Worm (Caenorhabditis elegans) whole organism, young adult: ENCODE measurements around the gene gst-6.

Experiments
- B0035.1 ChIP-seq: sonication (generic microtip); optimal IDR thresholded peaks from 2 replicates; lab custom pipeline; 2016; ENCODE audit warnings: missing genetic modification characterization, mild to moderate bottlenecking, missing compliant biosample characterization, missing genotype, missing genetic modification reagents
- F39B2.1 ChIP-seq: fragments of 200-800 bp; sonication (Bioruptor generic); IDR thresholded peaks from 2 replicates; pipeline ENCODE4 v1.3.6; 2022; ENCODE audit warnings: missing genetic modification reagents, missing genetic modification characterization, missing compliant biosample characterization
- F49E8.2 ChIP-seq: sonication (generic microtip); optimal IDR thresholded peaks from 3 replicates; lab custom pipeline; 2017; ENCODE audit warnings: missing genetic modification characterization, mild to moderate bottlenecking, missing compliant biosample characterization, antibody characterized with exemption, moderate library complexity; ENCODE audit not compliant: insufficient read depth
- F52B5.7 ChIP-seq: sonication (generic microtip); optimal IDR thresholded peaks from 2 replicates; lab custom pipeline; 2016; ENCODE audit warnings: mild to moderate bottlenecking, missing genetic modification characterization, missing compliant biosample characterization
- F57A8.1 ChIP-seq: fragments of 200-800 bp; sonication (Bioruptor generic); optimal IDR thresholded peaks from 2 replicates; lab custom pipeline; 2018; ENCODE audit warnings: mild to moderate bottlenecking, missing genetic modification characterization, moderate library complexity, missing compliant biosample characterization
- Y53F4B.3 ChIP-seq: fragments of 200-800 bp; sonication (Bioruptor generic); IDR thresholded peaks from 2 replicates; pipeline ENCODE4 v1.3.6; 2022; ENCODE audit warnings: missing genetic modification reagents, missing genetic modification characterization, missing compliant biosample characterization
- aptf-3 ChIP-seq: fragments of 200-800 bp; sonication (Bioruptor generic); IDR thresholded peaks from 2 replicates; pipeline ENCODE4 v1.3.6; 2022; ENCODE audit warnings: missing genetic modification characterization, missing compliant biosample characterization
- atf-7 ChIP-seq: sonication (generic microtip); optimal IDR thresholded peaks from 2 replicates; lab custom pipeline; 2017; ENCODE audit warnings: mild to moderate bottlenecking, missing genetic modification characterization, missing compliant biosample characterization
- athp-1 ChIP-seq: sonication (generic microtip); optimal IDR thresholded peaks from 2 replicates; lab custom pipeline; 2017; ENCODE audit warnings: mild to moderate bottlenecking, missing genetic modification characterization, missing compliant biosample characterization
- ccch-3 ChIP-seq: fragments of 200-800 bp; sonication (Bioruptor generic); optimal IDR thresholded peaks from 2 replicates; lab custom pipeline; 2018; ENCODE audit warnings: mild to moderate bottlenecking, missing genetic modification characterization, missing compliant biosample characterization
- ceh-100 ChIP-seq: fragments of 200-800 bp; sonication (Bioruptor generic); IDR thresholded peaks from 2 replicates; pipeline ENCODE4 v1.3.6; 2022; ENCODE audit warnings: missing genetic modification reagents, missing genetic modification characterization, missing compliant biosample characterization
- ceh-27 ChIP-seq: fragments of 200-800 bp; sonication (Bioruptor generic); optimal IDR thresholded peaks from 2 replicates; lab custom pipeline; 2018; ENCODE audit warnings: mild to moderate bottlenecking, missing genetic modification characterization, moderate library complexity, missing compliant biosample characterization
- ceh-91 ChIP-seq: fragments of 200-800 bp; sonication (Bioruptor generic); IDR thresholded peaks from 2 replicates; pipeline ENCODE4 v1.3.6; 2022; ENCODE audit warnings: missing genetic modification reagents, missing genetic modification characterization, missing compliant biosample characterization
- dpl-1 ChIP-seq: fragments of 150-350 bp; optimal IDR thresholded peaks from 2 replicates; lab custom pipeline; 2014; ENCODE audit warnings: missing biosample characterization, missing genetic modification reagents, missing genetic modification characterization
- egl-44 ChIP-seq: fragments of 200-800 bp; sonication (Bioruptor generic); IDR thresholded peaks from 2 replicates; pipeline ENCODE4 v1.3.6; 2022; ENCODE audit warnings: missing genetic modification reagents, missing genetic modification characterization, missing compliant biosample characterization
- hlh-12 ChIP-seq: sonication (generic microtip); optimal IDR thresholded peaks from 2 replicates; lab custom pipeline; 2016; ENCODE audit warnings: missing genetic modification characterization, missing compliant biosample characterization
- hmg-1.2 ChIP-seq: fragments of 200-800 bp; sonication (Bioruptor generic); IDR thresholded peaks from 2 replicates; pipeline ENCODE4 v1.3.6; 2022; ENCODE audit warnings: missing genetic modification reagents, missing genetic modification characterization, missing compliant biosample characterization
- hmg-20 ChIP-seq: fragments of 200-800 bp; sonication (Bioruptor generic); IDR thresholded peaks from 2 replicates; pipeline ENCODE4 v1.3.6; 2022; ENCODE audit warnings: missing genetic modification reagents, missing genetic modification characterization, missing compliant biosample characterization
- lin-40 ChIP-seq: sonication (generic microtip); optimal IDR thresholded peaks from 2 replicates; lab custom pipeline; 2016; ENCODE audit warnings: missing genetic modification characterization, mild to moderate bottlenecking, missing compliant biosample characterization, missing genotype, missing genetic modification reagents
- madf-10 ChIP-seq: sonication (generic microtip); optimal IDR thresholded peaks from 2 replicates; lab custom pipeline; 2016; ENCODE audit warnings: mild to moderate bottlenecking, missing genetic modification characterization, missing compliant biosample characterization
- madf-3 ChIP-seq: fragments of 200-800 bp; sonication (Bioruptor generic); IDR thresholded peaks from 2 replicates; pipeline ENCODE4 v1.3.6; 2022; ENCODE audit warnings: missing genetic modification reagents, missing genetic modification characterization, missing compliant biosample characterization
- nfyb-1 ChIP-seq: fragments of 200-800 bp; sonication (Bioruptor generic); IDR thresholded peaks from 2 replicates; pipeline ENCODE4 v1.3.6; 2022; ENCODE audit warnings: missing genetic modification reagents, missing genetic modification characterization, missing compliant biosample characterization
- nhr-120 ChIP-seq: fragments of 200-800 bp; sonication (Bioruptor generic); IDR thresholded peaks from 2 replicates; pipeline ENCODE4 v1.3.6; 2022; ENCODE audit warnings: missing genetic modification characterization, missing compliant biosample characterization
- nhr-179 ChIP-seq: sonication (generic microtip); optimal IDR thresholded peaks from 2 replicates; lab custom pipeline; 2016; ENCODE audit warnings: mild to moderate bottlenecking, missing genetic modification characterization, missing compliant biosample characterization
- sdz-38 ChIP-seq: sonication (generic microtip); optimal IDR thresholded peaks from 2 replicates; lab custom pipeline; 2016; ENCODE audit warnings: missing genotype, missing genetic modification characterization, missing compliant biosample characterization
- sea-2 ChIP-seq: fragments of 200-800 bp; sonication (Bioruptor generic); IDR thresholded peaks from 2 replicates; pipeline ENCODE4 v1.3.6; 2022; ENCODE audit warnings: missing genetic modification characterization, missing compliant biosample characterization
- snpc-1.1 ChIP-seq: sonication (generic microtip); optimal IDR thresholded peaks from 2 replicates; lab custom pipeline; 2017; ENCODE audit warnings: missing genetic modification characterization, mild to moderate bottlenecking, missing compliant biosample characterization, antibody characterized with exemption, moderate library complexity, missing genotype, missing genetic modification reagents; ENCODE audit not compliant: insufficient read depth
- snpc-1.3 ChIP-seq: sonication (generic microtip); optimal IDR thresholded peaks from 2 replicates; lab custom pipeline; 2017; ENCODE audit warnings: missing genetic modification characterization, mild to moderate bottlenecking, missing compliant biosample characterization, antibody characterized with exemption, moderate library complexity, missing genotype, missing genetic modification reagents; ENCODE audit not compliant: insufficient read depth
- snpc-4 ChIP-seq, 5 experiments: fragments of 150-350 bp in 1 of 5; sonication (generic microtip) in 4 of 5; optimal IDR thresholded peaks; 2 replicates each; lab custom pipeline; 2014 to 2018; ENCODE audit warnings: missing genetic modification characterization in 5 of 5, missing biosample characterization in 3 of 5, antibody characterized with exemption in 2 of 5, mild to moderate bottlenecking in 2 of 5, missing compliant biosample characterization in 2 of 5, missing genotype in 2 of 5, moderate library complexity in 2 of 5, missing genetic modification reagents in 1 of 5
- sptf-2 ChIP-seq: fragments of 200-800 bp; sonication (Bioruptor generic); optimal IDR thresholded peaks from 2 replicates; lab custom pipeline; 2018; ENCODE audit warnings: mild to moderate bottlenecking, missing genetic modification characterization, missing compliant biosample characterization
- tbp1 ChIP-seq: fragments of 200-800 bp; sonication (Bioruptor generic); optimal IDR thresholded peaks from 2 replicates; lab custom pipeline; 2018; ENCODE audit warnings: mild to moderate bottlenecking, missing genetic modification characterization, missing compliant biosample characterization
- tlf-1 ChIP-seq: fragments of 200-800 bp; sonication (Bioruptor generic); optimal IDR thresholded peaks from 2 replicates; lab custom pipeline; 2018; ENCODE audit warnings: mild to moderate bottlenecking, missing genetic modification characterization, missing compliant biosample characterization
- zim-3 ChIP-seq: sonication (generic microtip); optimal IDR thresholded peaks from 2 replicates; lab custom pipeline; 2017; ENCODE audit warnings: mild to moderate bottlenecking, missing genetic modification characterization, moderate library complexity, missing compliant biosample characterization
- ztf-26 ChIP-seq: sonication (generic microtip); optimal IDR thresholded peaks from 2 replicates; lab custom pipeline; 2017; ENCODE audit warnings: missing genetic modification characterization, missing compliant biosample characterization

The gst-6 gene

DNA sequence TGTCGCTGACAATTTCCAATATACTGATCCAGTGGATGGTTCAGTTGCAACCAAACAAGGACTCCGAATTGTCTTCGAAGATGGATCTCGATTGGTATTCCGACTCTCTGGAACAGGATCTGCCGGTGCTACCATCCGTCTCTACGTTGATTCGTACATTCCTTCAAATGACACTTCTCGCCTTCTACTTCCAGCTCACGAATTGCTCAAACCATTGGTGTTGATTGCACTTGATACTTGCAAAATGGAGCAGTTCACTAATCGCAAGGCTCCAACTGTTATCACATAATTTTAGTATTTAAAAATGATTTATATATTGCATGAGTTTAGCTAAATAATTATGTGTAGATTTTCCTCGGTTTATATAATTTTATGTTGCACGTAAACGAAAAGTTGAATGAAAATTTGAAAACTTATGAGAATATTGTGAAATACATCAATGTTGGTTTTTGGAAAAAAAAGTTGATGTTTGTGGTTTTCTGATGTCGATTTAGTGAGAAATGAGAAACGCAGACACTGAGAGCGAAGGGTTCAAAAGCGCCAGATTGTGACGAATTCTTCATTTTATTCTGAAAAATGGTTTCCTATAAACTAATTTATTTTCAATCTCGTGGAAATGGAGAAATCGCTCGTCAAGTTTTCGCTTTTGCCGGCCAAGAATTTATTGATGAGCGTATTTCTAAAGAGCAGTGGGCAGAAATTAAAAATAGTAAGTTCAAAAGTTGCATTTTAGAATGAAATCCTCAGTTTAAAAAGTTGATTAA lies 11.5 kb downstream of the gst-6 start, which contains the start of gene gst-9 (continued):
- TF ChIP-seq hmg-20 (no peak), egl-44 (GFP tag; lab: Robert Waterston, UW) (no peak), ceh-91 (GFP tag; lab: Robert Waterston, UW) (no peak), nfyb-1 (GFP tag; lab: Robert Waterston, UW) (no peak), nhr-179 (tag; lab: Kevin White, UChicago) (no peak), ceh-27 (GFP tag; lab: Kevin White, UChicago) (no peak), F49E8.2 (no peak), hmg-1.2 (peak; percentile 36), Y53F4B.3 (GFP tag; lab: Robert Waterston, UW) (no peak), F57A8.1 (GFP tag; lab: Kevin White, UChicago) (no peak), F39B2.1 (GFP tag; lab: Robert Waterston, UW) (no peak), ceh-100 (GFP tag; lab: Robert Waterston, UW) (no peak), ccch-3 (GFP tag; lab: Kevin White, UChicago) (no peak), hlh-12 (tag; lab: Kevin White, UChicago) (no peak), athp-1 (tag; lab: Kevin White, UChicago) (no peak), lin-40 (tag; lab: Kevin White, UChicago) (peak; percentile 44), sea-2 (no peak), F52B5.7 (tag; lab: Kevin White, UChicago) (peak; percentile 51), ztf-26 (tag; lab: Kevin White, UChicago) (peak; percentile 46), atf-7 (tag; lab: Kevin White, UChicago) (peak; percentile 64), sdz-38 (tag; lab: Kevin White, UChicago) (no peak), madf-10 (tag; lab: Kevin White, UChicago) (peak; percentile 6), zim-3 (tag; lab: Kevin White, UChicago) (peak; percentile 11), snpc-1.1 (tag; lab: Kevin White, UChicago) (no peak), sptf-2 (GFP tag; lab: Kevin White, UChicago) (no peak), tlf-1 (peak; percentile 80), snpc-4 (GFP tag; optimal IDR thresholded peaks at IDR 0.05; lab: Kevin White, UChicago) (no peak), snpc-4 (tag; optimal IDR thresholded peaks at IDR 0.05; lab: Kevin White, UChicago) (peak in 2 of 4 experiments; percentile 4 to 16), madf-3 (GFP tag; lab: Robert Waterston, UW) (peak; percentile 44; the same call in 1 of the 2 replicates), tbp1 (GFP tag; lab: Kevin White, UChicago) (peak; percentile 52), snpc-1.3 (tag; lab: Kevin White, UChicago) (no peak), dpl-1 (GFP tag; lab: Kevin White, UChicago) (no peak)
- TF ChIP-seq, all 124 proteins: peak for 38

DNA sequence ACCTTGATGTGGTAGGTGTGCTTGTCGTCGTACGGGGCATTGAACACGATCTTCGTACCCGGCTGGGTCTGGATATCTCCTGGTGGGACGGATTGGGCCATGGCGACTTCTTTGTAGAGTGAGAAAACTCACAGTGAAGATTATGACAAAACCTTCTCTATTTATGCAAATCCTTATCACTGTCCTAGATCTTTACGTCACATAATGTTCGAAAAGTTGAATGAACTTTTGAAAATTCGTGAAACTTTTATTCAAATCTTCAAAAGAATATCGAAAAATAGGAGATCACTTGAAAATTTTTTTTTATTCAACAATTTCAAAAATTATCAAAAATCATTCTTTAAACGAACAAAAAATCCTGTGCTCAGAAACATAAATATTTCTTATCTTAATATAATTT lies 12.9 kb downstream of the gst-6 start, which contains the start of gene msp-33:
Gene msp-33 (minus strand): TSS at position 101 of the 400 bp plus-strand sequence.
- TF ChIP-seq hlh-12 (tag; lab: Kevin White, UChicago) = no peak
- no peak for TF ChIP-seq egl-44 (GFP tag; lab: Robert Waterston, UW)
- TF ChIP-seq aptf-3 (GFP tag; lab: Robert Waterston, UW) = no peak
- no peak for TF ChIP-seq B0035.1 (tag; lab: Kevin White, UChicago)
- 0 out of 2 replicates have a peak, but pooled peaks have one; percentile 66 for TF ChIP-seq nhr-120
- TF ChIP-seq, all 124 proteins: peak for 1
